Fruit fly (Drosophila melanogaster) whole organism, embryonic: ENCODE results near the gene CG32176.

Experiments
- Antp ChIP-seq: fragments of 200-800 bp; sonication (Bioruptor generic); optimal IDR thresholded peaks from 3 replicates; lab custom pipeline; 2016; ENCODE audit warnings: missing biosample characterization, missing genetic modification characterization
- Asciz ChIP-seq: fragments of 200-800 bp; sonication (Bioruptor generic); optimal IDR thresholded peaks from 2 replicates; lab custom pipeline; 2017; ENCODE audit warnings: missing biosample characterization, mild to moderate bottlenecking, missing genetic modification characterization, missing genetic modification reagents
- Atf-2 ChIP-seq: fragments of 200-800 bp; sonication (Bioruptor generic); optimal IDR thresholded peaks from 2 replicates; lab custom pipeline; 2016; ENCODE audit warnings: missing biosample characterization, missing genetic modification characterization
- CG10267 ChIP-seq: fragments of 200-800 bp; sonication (Bioruptor generic); optimal IDR thresholded peaks from 2 replicates; lab custom pipeline; 2018; ENCODE audit warnings: missing biosample characterization, mild to moderate bottlenecking, missing genetic modification characterization, moderate library complexity
- CG10654 ChIP-seq: fragments of 200-800 bp; sonication (Bioruptor generic); optimal IDR thresholded peaks from 2 replicates; lab custom pipeline; 2016; ENCODE audit warnings: missing biosample characterization, missing genetic modification characterization
- CG10979 ChIP-seq: fragments of 200-800 bp; sonication (Bioruptor generic); optimal IDR thresholded peaks from 2 replicates; lab custom pipeline; 2018; ENCODE audit warnings: missing biosample characterization, mild to moderate bottlenecking, missing genetic modification characterization, moderate library complexity
- CG11504 ChIP-seq: fragments of 200-800 bp; sonication (Bioruptor generic); optimal IDR thresholded peaks from 3 replicates; lab custom pipeline; 2019; ENCODE audit warnings: missing biosample characterization, mild to moderate bottlenecking, missing genetic modification characterization, moderate library complexity
- CG12391 ChIP-seq: fragments of 200-800 bp; sonication (Bioruptor generic); optimal IDR thresholded peaks from 3 replicates; lab custom pipeline; 2018; ENCODE audit warnings: missing biosample characterization, mild to moderate bottlenecking, missing genetic modification characterization, moderate library complexity
- CG13424 ChIP-seq: fragments of 200-800 bp; sonication (Bioruptor generic); optimal IDR thresholded peaks from 2 replicates; lab custom pipeline; 2019; ENCODE audit warnings: missing biosample characterization, mild to moderate bottlenecking, missing genetic modification characterization, moderate library complexity
- CG13775 ChIP-seq: fragments of 200-800 bp; sonication (Bioruptor generic); optimal IDR thresholded peaks from 3 replicates; lab custom pipeline; 2017; ENCODE audit warnings: missing biosample characterization, mild to moderate bottlenecking, missing genetic modification characterization
- CG14441 ChIP-seq: fragments of 200-800 bp; sonication (Bioruptor generic); IDR thresholded peaks from 2 replicates; pipeline ENCODE4 v1.3.6; 2022; ENCODE audit warnings: missing biosample characterization, missing genetic modification characterization
- CG15514 ChIP-seq: fragments of 200-800 bp; sonication (Bioruptor generic); optimal IDR thresholded peaks from 3 replicates; lab custom pipeline; 2017; ENCODE audit warnings: missing biosample characterization, missing genetic modification characterization, mild to moderate bottlenecking, moderate library complexity, missing genetic modification reagents
- CG18764 ChIP-seq: fragments of 200-800 bp; sonication (Bioruptor generic); optimal IDR thresholded peaks from 3 replicates; lab custom pipeline; 2016; ENCODE audit warnings: missing biosample characterization, missing genetic modification characterization
- CG2120 ChIP-seq: fragments of 200-800 bp; sonication (Bioruptor generic); optimal IDR thresholded peaks from 3 replicates; lab custom pipeline; 2016; ENCODE audit warnings: missing biosample characterization, missing genetic modification characterization
- CG30020 ChIP-seq: fragments of 200-800 bp; optimal IDR thresholded peaks from 2 replicates; lab custom pipeline; 2019; ENCODE audit warnings: missing biosample characterization, mild to moderate bottlenecking, missing genetic modification characterization, moderate library complexity
- CG3281 ChIP-seq: fragments of 200-800 bp; sonication (Bioruptor generic); optimal IDR thresholded peaks from 3 replicates; lab custom pipeline; 2017; ENCODE audit warnings: missing biosample characterization, mild to moderate bottlenecking, missing genetic modification characterization
- CG33557 ChIP-seq: fragments of 200-800 bp; sonication (Bioruptor generic); optimal IDR thresholded peaks from 2 replicates; lab custom pipeline; 2019; ENCODE audit warnings: missing biosample characterization, mild to moderate bottlenecking, missing genetic modification characterization, moderate library complexity
- CG4707 ChIP-seq: fragments of 200-800 bp; sonication (Bioruptor generic); optimal IDR thresholded peaks from 2 replicates; lab custom pipeline; 2018; ENCODE audit warnings: missing biosample characterization, mild to moderate bottlenecking, missing genetic modification characterization, moderate library complexity
- CG5953 ChIP-seq: fragments of 200-800 bp; sonication (Bioruptor generic); IDR thresholded peaks from 2 replicates; pipeline ENCODE4 v1.3.6; 2022; ENCODE audit warnings: missing biosample characterization, missing genetic modification characterization
- CG6654 ChIP-seq: fragments of 200-800 bp; sonication (Bioruptor generic); optimal IDR thresholded peaks from 2 replicates; lab custom pipeline; 2017; ENCODE audit warnings: missing biosample characterization, mild to moderate bottlenecking, missing genetic modification characterization
- CG7839 ChIP-seq: fragments of 200-800 bp; sonication (Bioruptor generic); optimal IDR thresholded peaks from 3 replicates; lab custom pipeline; 2018; ENCODE audit warnings: missing biosample characterization, mild to moderate bottlenecking, missing genetic modification characterization, moderate library complexity
- CG8944 ChIP-seq: fragments of 200-800 bp; sonication (Bioruptor generic); optimal IDR thresholded peaks from 3 replicates; lab custom pipeline; 2016; ENCODE audit warnings: missing biosample characterization, missing genetic modification characterization
- D ChIP-seq, 2 experiments: fragments of 200-800 bp in 1 of 2; fragments of >200 bp in 1 of 2; sonication (Bioruptor generic) in 1 of 2; optimal IDR thresholded peaks; 2 replicates in 1 of 2; 3 replicates in 1 of 2; lab custom pipeline; 2017; ENCODE audit warnings: mild to moderate bottlenecking in 1 of 2, missing biosample characterization in 1 of 2, missing genetic modification characterization in 1 of 2, missing genetic modification reagents in 1 of 2
- Dfd ChIP-seq, 2 experiments: fragments of >200 bp; optimal IDR thresholded peaks; 2 replicates each; lab custom pipeline; 2017; ENCODE audit warnings: missing biosample characterization in 2 of 2, missing genetic modification characterization in 2 of 2
- Meics ChIP-seq: fragments of 200-800 bp; sonication (Bioruptor generic); optimal IDR thresholded peaks from 2 replicates; lab custom pipeline; 2017; ENCODE audit warnings: missing biosample characterization, mild to moderate bottlenecking, missing genetic modification characterization
- Rfx ChIP-seq: fragments of 200-800 bp; sonication (Bioruptor generic); IDR thresholded peaks from 2 replicates; pipeline ENCODE4 v1.3.6; 2022; ENCODE audit warnings: missing biosample characterization, missing genetic modification characterization
- Scr ChIP-seq: fragments of 200-800 bp; sonication (Bioruptor generic); IDR thresholded peaks from 2 replicates; pipeline ENCODE4 v1.3.6; 2022; ENCODE audit warnings: missing biosample characterization, missing genetic modification characterization; ENCODE audit not compliant: partially characterized antibody
- Six4 ChIP-seq: fragments of 200-800 bp; sonication (Bioruptor generic); optimal IDR thresholded peaks from 2 replicates; lab custom pipeline; 2016; ENCODE audit warnings: missing biosample characterization, missing genetic modification characterization
- Sox100B ChIP-seq: fragments of 200-800 bp; sonication (Bioruptor generic); optimal IDR thresholded peaks from 3 replicates; lab custom pipeline; 2018; ENCODE audit warnings: missing biosample characterization, mild to moderate bottlenecking, missing genetic modification characterization
- Sry-β ChIP-seq: fragments of 200-800 bp; sonication (Bioruptor generic); optimal IDR thresholded peaks from 2 replicates; lab custom pipeline; 2018; ENCODE audit warnings: missing biosample characterization, mild to moderate bottlenecking, missing genetic modification characterization, moderate library complexity
- ac ChIP-seq: fragments of 200-800 bp; sonication (Bioruptor generic); optimal IDR thresholded peaks from 3 replicates; lab custom pipeline; 2017; ENCODE audit warnings: missing biosample characterization, mild to moderate bottlenecking, missing genetic modification characterization
- al ChIP-seq: fragments of 200-800 bp; sonication (Bioruptor generic); IDR thresholded peaks from 2 replicates; pipeline ENCODE4 v1.3.6; 2022; ENCODE audit warnings: missing biosample characterization, missing genetic modification characterization
- az2 ChIP-seq: fragments of 200-800 bp; sonication (Bioruptor generic); optimal IDR thresholded peaks from 3 replicates; lab custom pipeline; 2016; ENCODE audit warnings: missing biosample characterization, missing genetic modification characterization
- bcd ChIP-seq: fragments of 200-800 bp; sonication (Bioruptor generic); optimal IDR thresholded peaks from 2 replicates; lab custom pipeline; 2017; ENCODE audit warnings: missing biosample characterization, mild to moderate bottlenecking, missing genetic modification characterization
- btn ChIP-seq: fragments of 200-800 bp; sonication (Bioruptor generic); optimal IDR thresholded peaks from 2 replicates; lab custom pipeline; 2016; ENCODE audit warnings: missing biosample characterization, missing genetic modification characterization
- cad ChIP-seq: fragments of >200 bp; optimal IDR thresholded peaks from 2 replicates; lab custom pipeline; 2017; ENCODE audit warnings: missing biosample characterization, missing genetic modification characterization
- chif ChIP-seq, 2 experiments: fragments of 200-800 bp; sonication (Bioruptor generic); optimal IDR thresholded peaks; 3 replicates each; lab custom pipeline; 2016; ENCODE audit warnings: missing biosample characterization in 2 of 2, missing genetic modification characterization in 2 of 2
- ci ChIP-seq: fragments of 200-800 bp; sonication (Bioruptor generic); IDR thresholded peaks from 3 replicates; pipeline ENCODE4 v1.3.6; 2022; ENCODE audit warnings: missing biosample characterization, missing genetic modification characterization
- crp ChIP-seq, 2 experiments: fragments of 200-800 bp; sonication (Bioruptor generic); optimal IDR thresholded peaks; 2 replicates in 1 of 2; 3 replicates in 1 of 2; lab custom pipeline; 2017; ENCODE audit warnings: missing biosample characterization in 2 of 2, missing genetic modification characterization in 2 of 2, mild to moderate bottlenecking in 1 of 2, moderate library complexity in 1 of 2
- esg ChIP-seq: fragments of 200-800 bp; sonication (Bioruptor generic); conservative IDR thresholded peaks from 2 replicates; pipeline ENCODE4 v1.3.6; 2022; ENCODE audit warnings: missing biosample characterization, missing genetic modification characterization
- ewg ChIP-seq: fragments of 200-800 bp; sonication (Bioruptor generic); optimal IDR thresholded peaks from 3 replicates; lab custom pipeline; 2017; ENCODE audit warnings: mild to moderate bottlenecking, missing biosample characterization, missing genetic modification reagents, missing genetic modification characterization
- gce ChIP-seq: fragments of 200-800 bp; sonication (Bioruptor generic); IDR thresholded peaks from 3 replicates; pipeline ENCODE4 v1.3.6; 2022; ENCODE audit warnings: missing biosample characterization, missing genetic modification characterization
- jing ChIP-seq: fragments of 200-800 bp; sonication (Bioruptor generic); optimal IDR thresholded peaks from 2 replicates; lab custom pipeline; 2018; ENCODE audit warnings: missing biosample characterization, mild to moderate bottlenecking, missing genetic modification characterization
- lmd ChIP-seq: fragments of 200-800 bp; sonication (Bioruptor generic); IDR thresholded peaks from 2 replicates; pipeline ENCODE4 v1.3.6; 2022; ENCODE audit warnings: missing biosample characterization, missing genetic modification characterization
- odd ChIP-seq: fragments of 200-800 bp; sonication (Bioruptor generic); optimal IDR thresholded peaks from 2 replicates; lab custom pipeline; 2017; ENCODE audit warnings: missing biosample characterization, mild to moderate bottlenecking, missing genetic modification characterization
- phol ChIP-seq: fragments of 200-800 bp; sonication (Bioruptor generic); optimal IDR thresholded peaks from 3 replicates; lab custom pipeline; 2018; ENCODE audit warnings: missing biosample characterization, mild to moderate bottlenecking, missing genetic modification characterization, moderate library complexity
- shn ChIP-seq: fragments of 200-800 bp; sonication (Bioruptor generic); optimal IDR thresholded peaks from 3 replicates; lab custom pipeline; 2016; ENCODE audit warnings: missing biosample characterization, missing genetic modification characterization
- sisA ChIP-seq: fragments of 200-800 bp; sonication (Bioruptor generic); IDR thresholded peaks from 2 replicates; pipeline ENCODE4 v1.3.6; 2022; ENCODE audit warnings: missing biosample characterization, missing genetic modification characterization
- sob ChIP-seq: fragments of 200-800 bp; sonication (Bioruptor generic); IDR thresholded peaks from 2 replicates; pipeline ENCODE4 v1.3.6; 2022; ENCODE audit warnings: missing biosample characterization, missing genetic modification characterization
- tup ChIP-seq: fragments of 200-800 bp; sonication (Bioruptor generic); optimal IDR thresholded peaks from 2 replicates; lab custom pipeline; 2016; ENCODE audit warnings: missing biosample characterization, mild to moderate bottlenecking, missing genetic modification characterization, moderate library complexity

The CG32176 gene

DNA sequence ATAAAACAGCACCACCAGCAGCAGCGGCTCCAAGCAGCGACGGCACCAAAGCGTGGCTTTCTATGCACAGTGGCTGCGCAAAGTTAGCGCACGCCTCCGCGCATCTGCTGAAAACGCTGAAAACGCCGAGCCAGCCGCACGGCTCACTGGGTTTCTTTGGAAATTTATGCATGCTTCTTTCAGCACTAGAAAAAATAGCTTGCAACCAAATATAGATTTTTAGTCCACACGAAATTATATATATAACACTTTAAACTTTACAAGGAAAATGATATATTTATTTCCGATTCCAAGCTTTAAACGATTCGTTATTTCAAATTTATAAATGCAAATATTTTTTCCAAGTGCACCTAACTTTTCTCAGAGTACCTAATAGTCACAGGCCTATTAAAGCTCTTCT lies 29.0 kb upstream of the CG32176 start (continued):
- no peak for TF ChIP-seq Atf-2 (GFP tag; lab: Kevin White, UChicago)
- peak; percentile 23; the same call in 1 of the 2 replicates for TF ChIP-seq al (GFP tag; lab: Robert Waterston, UW)
- peak; percentile 33 for TF ChIP-seq sisA
- TF ChIP-seq CG12391 (tag; lab: Kevin White, UChicago): peak; percentile 50
- TF ChIP-seq CG10979 (tag; lab: Kevin White, UChicago): peak; percentile 74
- TF ChIP-seq phol: peak; percentile 54
- no peak for TF ChIP-seq D (optimal IDR thresholded peaks at IDR 0.05; lab: Kevin White, UChicago)
- peak; percentile 46 for TF ChIP-seq D (GFP tag; optimal IDR thresholded peaks at IDR 0.05; lab: Kevin White, UChicago)
- no peak for TF ChIP-seq btn
- peak; percentile 32; the same call in 1 of the 2 replicates for TF ChIP-seq esg (GFP tag; lab: Robert Waterston, UW)
- peak; percentile 40 for TF ChIP-seq bcd (GFP tag; lab: Kevin White, UChicago)
- TF ChIP-seq CG11504: peak; percentile 65
- no peak for TF ChIP-seq CG15514 (GFP tag; lab: Kevin White, UChicago)
- peak; percentile 58 for TF ChIP-seq CG7839 (tag; lab: Kevin White, UChicago)
- TF ChIP-seq lmd (GFP tag; lab: Robert Waterston, UW): peak; percentile 23; the same call in 1 of the 2 replicates
- TF ChIP-seq CG18764: no peak
- TF ChIP-seq Sry-β: no peak
- no peak for TF ChIP-seq cad (GFP tag; lab: Kevin White, UChicago)
- peak; percentile 7 for TF ChIP-seq CG4707 (GFP tag; lab: Kevin White, UChicago)
- peak; percentile 25 for TF ChIP-seq CG13775
- peak; percentile 20 for TF ChIP-seq Antp (GFP tag; lab: Kevin White, UChicago)
- no peak for TF ChIP-seq tup (GFP tag; lab: Kevin White, UChicago)
- TF ChIP-seq ci (GFP tag; lab: Robert Waterston, UW): peak; percentile 55; the same call in 2 of the 3 replicates
- TF ChIP-seq CG10654 (GFP tag; lab: Kevin White, UChicago): peak; percentile 6
- TF ChIP-seq CG10267 (tag; lab: Kevin White, UChicago): peak; percentile 9
- peak; percentile 34 for TF ChIP-seq Sox100B
- no peak for TF ChIP-seq ac (GFP tag; lab: Kevin White, UChicago)
- TF ChIP-seq CG5953 (GFP tag; lab: Robert Waterston, UW): no peak
- peak; percentile 33 for TF ChIP-seq CG2120 (GFP tag; lab: Kevin White, UChicago)
- peak; percentile 29 for TF ChIP-seq Meics
- no peak for TF ChIP-seq gce (GFP tag; lab: Robert Waterston, UW)
- TF ChIP-seq Asciz (GFP tag; lab: Kevin White, UChicago): peak; percentile 33
- TF ChIP-seq CG13424 (tag; lab: Kevin White, UChicago): peak; percentile 45
- peak; percentile 32 for TF ChIP-seq az2 (GFP tag; lab: Kevin White, UChicago)
- peak; percentile 14 for TF ChIP-seq CG3281 (GFP tag; lab: Kevin White, UChicago)
- TF ChIP-seq odd (GFP tag; lab: Kevin White, UChicago): peak; percentile 12
- TF ChIP-seq ewg (GFP tag; lab: Kevin White, UChicago): peak; percentile 14
- peak; percentile 4 to 32 for TF ChIP-seq chif (GFP tag; optimal IDR thresholded peaks at IDR 0.05; lab: Kevin White, UChicago)
- TF ChIP-seq Six4 (GFP tag; lab: Kevin White, UChicago): peak; percentile 21
- TF ChIP-seq CG8944 (GFP tag; lab: Kevin White, UChicago): peak; percentile 20
- TF ChIP-seq crp (GFP tag; optimal IDR thresholded peaks at IDR 0.05; lab: Kevin White, UChicago): no peak
- no peak for TF ChIP-seq CG30020
- TF ChIP-seq Scr: no peak
- TF ChIP-seq CG14441: no peak
- TF ChIP-seq CG6654 (GFP tag; lab: Kevin White, UChicago): peak; percentile 9
- peak; percentile 14 for TF ChIP-seq CG33557 (GFP tag; lab: Kevin White, UChicago)
- TF ChIP-seq Dfd (GFP tag; optimal IDR thresholded peaks at IDR 0.05; lab: Kevin White, UChicago): no peak
- TF ChIP-seq jing (GFP tag; lab: Kevin White, UChicago): no peak
- TF ChIP-seq sob (GFP tag; lab: Robert Waterston, UW): peak; percentile 21; the same call in 1 of the 2 replicates
- peak; percentile 3 for TF ChIP-seq shn (GFP tag; lab: Kevin White, UChicago)
- peak; percentile 33; the same call in 1 of the 2 replicates for TF ChIP-seq Rfx (GFP tag; lab: Robert Waterston, UW)
